Fruit fly (Drosophila melanogaster) whole organism, prepupa: ENCODE data around the gene ND-B14.5B.

ENCODE experiments used
- CG16779 ChIP-seq: fragments of 200-800 bp; sonication (Bioruptor generic); optimal IDR thresholded peaks from 3 replicates; lab custom pipeline; 2017; ENCODE audit warnings: missing biosample characterization, mild to moderate bottlenecking, missing genetic modification characterization
- Gug ChIP-seq: fragments of 200-800 bp; sonication (Bioruptor generic); IDR thresholded peaks from 2 replicates; pipeline ENCODE4 v1.3.6; 2022; ENCODE audit warnings: missing biosample characterization, missing genetic modification characterization
- Lpt ChIP-seq: fragments of 200-800 bp; sonication (Bioruptor generic); optimal IDR thresholded peaks from 3 replicates; lab custom pipeline; 2016; ENCODE audit warnings: missing biosample characterization, missing genetic modification characterization
- Sox102F ChIP-seq: fragments of 200-800 bp; sonication (Bioruptor generic); optimal IDR thresholded peaks from 2 replicates; lab custom pipeline; 2016; ENCODE audit warnings: missing biosample characterization, mild to moderate bottlenecking, missing genetic modification characterization
- cyc ChIP-seq: fragments of 200-800 bp; sonication (Bioruptor generic); optimal IDR thresholded peaks from 3 replicates; lab custom pipeline; 2016; ENCODE audit warnings: missing biosample characterization, missing genetic modification characterization

DNA sequence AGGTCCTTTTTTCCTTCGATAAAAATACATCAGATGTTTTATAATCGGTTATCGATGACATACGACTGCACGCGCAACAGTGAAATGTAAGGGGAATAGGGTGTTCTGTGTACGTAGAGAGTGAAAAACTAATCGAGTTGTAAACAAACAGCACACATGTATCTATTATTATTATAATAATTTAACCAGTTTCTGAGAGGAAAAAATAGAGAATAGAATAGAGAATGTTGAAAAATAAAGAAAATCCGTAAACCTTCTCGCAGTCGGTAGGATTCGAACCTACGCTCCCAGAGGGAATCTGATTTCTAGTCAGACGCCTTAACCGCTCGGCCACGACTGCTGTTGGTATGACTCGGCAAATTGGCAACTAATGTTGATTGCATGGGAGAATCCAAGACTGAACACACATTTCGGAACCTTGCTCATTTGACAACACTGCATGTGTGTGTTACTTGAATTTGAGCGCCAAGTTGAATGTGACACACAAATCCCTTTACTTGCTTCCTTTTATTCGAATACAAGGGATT, 27.2 kb upstream of the ND-B14.5B start:
- TF ChIP-seq cyc (GFP tag; lab: Kevin White, UChicago) (peak; percentile 10), Sox102F (GFP tag; lab: Kevin White, UChicago) (peak; percentile 33), Gug (GFP tag; lab: Robert Waterston, UW) (no peak), CG16779 (tag; lab: Kevin White, UChicago) (no peak), Lpt (GFP tag; lab: Kevin White, UChicago) (peak; percentile 7)
